Fruit fly (Drosophila melanogaster) whole organism, embryonic: Measurements from ENCODE around the gene CG32188.

Experiments
- Abd-B ChIP-seq: fragments of 200-800 bp; sonication (Bioruptor generic); optimal IDR thresholded peaks from 2 replicates; lab custom pipeline; 2018; ENCODE audit warnings: missing biosample characterization, mild to moderate bottlenecking, missing genetic modification characterization, moderate library complexity
- Adf1 ChIP-seq: fragments of 200-800 bp; sonication (Bioruptor generic); IDR thresholded peaks from 2 replicates; pipeline ENCODE4 v1.3.6; 2022; ENCODE audit warnings: missing biosample characterization, missing genetic modification characterization
- Blimp-1 ChIP-seq: fragments of 200-800 bp; sonication (Bioruptor generic); optimal IDR thresholded peaks from 3 replicates; lab custom pipeline; 2018; ENCODE audit warnings: missing biosample characterization, missing genetic modification characterization, mild to moderate bottlenecking, moderate library complexity, missing genetic modification reagents
- CG11085 ChIP-seq: fragments of 200-800 bp; sonication (Bioruptor generic); IDR thresholded peaks from 2 replicates; pipeline ENCODE4 v1.3.6; 2022; ENCODE audit warnings: missing biosample characterization, missing genetic modification characterization
- CG11456 ChIP-seq: fragments of 200-800 bp; sonication (Bioruptor generic); IDR thresholded peaks from 3 replicates; pipeline ENCODE4 v1.3.6; 2022; ENCODE audit warnings: missing biosample characterization, missing genetic modification characterization
- CG11560 ChIP-seq: fragments of 200-800 bp; sonication (Bioruptor generic); IDR thresholded peaks from 3 replicates; pipeline ENCODE4 v1.3.6; 2022; ENCODE audit warnings: missing biosample characterization, missing genetic modification characterization
- CG12236 ChIP-seq: fragments of 200-800 bp; sonication (Bioruptor generic); optimal IDR thresholded peaks from 2 replicates; lab custom pipeline; 2016; ENCODE audit warnings: missing biosample characterization, missing genetic modification characterization
- CG14014 ChIP-seq: fragments of 200-800 bp; sonication (Bioruptor generic); IDR thresholded peaks from 2 replicates; pipeline ENCODE4 v1.3.6; 2022; ENCODE audit warnings: missing biosample characterization, missing genetic modification characterization
- CG17186 ChIP-seq: fragments of 200-800 bp; sonication (Bioruptor generic); optimal IDR thresholded peaks from 3 replicates; lab custom pipeline; 2017; ENCODE audit warnings: missing biosample characterization, missing genetic modification reagents, missing genetic modification characterization
- CG17612 ChIP-seq: fragments of 200-800 bp; sonication (Bioruptor generic); IDR thresholded peaks from 2 replicates; pipeline ENCODE4 v1.3.6; 2022; ENCODE audit warnings: missing biosample characterization, missing genetic modification characterization
- CG17912 ChIP-seq: fragments of 200-800 bp; sonication (Bioruptor generic); optimal IDR thresholded peaks from 2 replicates; lab custom pipeline; 2018; ENCODE audit warnings: missing biosample characterization, mild to moderate bottlenecking, missing genetic modification characterization
- CG32532 ChIP-seq: fragments of 200-800 bp; sonication (Bioruptor generic); IDR thresholded peaks from 2 replicates; pipeline ENCODE4 v1.3.6; 2022; ENCODE audit warnings: missing biosample characterization, missing genetic modification characterization
- CG34224 ChIP-seq: fragments of 200-800 bp; sonication (Bioruptor generic); IDR thresholded peaks from 3 replicates; pipeline ENCODE4 v1.3.6; 2022; ENCODE audit warnings: missing biosample characterization, missing genetic modification characterization; ENCODE audit not compliant: partially characterized antibody
- CG6654 ChIP-seq: fragments of 200-800 bp; sonication (Bioruptor generic); optimal IDR thresholded peaks from 2 replicates; lab custom pipeline; 2017; ENCODE audit warnings: missing biosample characterization, mild to moderate bottlenecking, missing genetic modification characterization
- CG6689 ChIP-seq: fragments of 200-800 bp; sonication (Bioruptor generic); IDR thresholded peaks from 2 replicates; pipeline ENCODE4 v1.3.6; 2022; ENCODE audit warnings: missing biosample characterization, missing genetic modification characterization
- CG7556 ChIP-seq: fragments of 200-800 bp; sonication (Bioruptor generic); optimal IDR thresholded peaks from 2 replicates; lab custom pipeline; 2017; ENCODE audit warnings: missing biosample characterization, mild to moderate bottlenecking, missing genetic modification characterization
- CG7839 ChIP-seq: fragments of 200-800 bp; sonication (Bioruptor generic); optimal IDR thresholded peaks from 3 replicates; lab custom pipeline; 2018; ENCODE audit warnings: missing biosample characterization, mild to moderate bottlenecking, missing genetic modification characterization, moderate library complexity
- CG7963 ChIP-seq: fragments of 200-800 bp; sonication (Bioruptor generic); IDR thresholded peaks from 3 replicates; pipeline ENCODE4 v1.3.6; 2022; ENCODE audit warnings: missing biosample characterization, missing genetic modification characterization; ENCODE audit not compliant: partially characterized antibody
- CG8281 ChIP-seq: fragments of 200-800 bp; sonication (Bioruptor generic); optimal IDR thresholded peaks from 2 replicates; lab custom pipeline; 2018; ENCODE audit warnings: missing biosample characterization, mild to moderate bottlenecking, missing genetic modification characterization, moderate library complexity
- CG9932 ChIP-seq: fragments of 200-800 bp; sonication (Bioruptor generic); IDR thresholded peaks from 2 replicates; pipeline ENCODE4 v1.3.6; 2022; ENCODE audit warnings: missing biosample characterization, missing genetic modification characterization
- CHES-1-like ChIP-seq: fragments of 200-800 bp; sonication (Bioruptor generic); optimal IDR thresholded peaks from 2 replicates; lab custom pipeline; 2016; ENCODE audit warnings: missing biosample characterization, missing genetic modification characterization
- Drgx ChIP-seq: fragments of 200-800 bp; sonication (Bioruptor generic); IDR thresholded peaks from 2 replicates; pipeline ENCODE4 v1.3.6; 2022; ENCODE audit warnings: missing biosample characterization, missing genetic modification characterization
- E2f2 ChIP-seq: fragments of 200-800 bp; sonication (Bioruptor generic); IDR thresholded peaks from 2 replicates; pipeline ENCODE4 v1.3.6; 2022; ENCODE audit warnings: missing biosample characterization, missing genetic modification characterization
- Gug ChIP-seq: fragments of 200-800 bp; sonication (Bioruptor generic); IDR thresholded peaks from 4 replicates; pipeline ENCODE4 v1.3.6; 2022; ENCODE audit warnings: missing biosample characterization, missing genetic modification characterization
- HLH3B ChIP-seq: fragments of 200-800 bp; sonication (Bioruptor generic); IDR thresholded peaks from 2 replicates; pipeline ENCODE4 v1.3.6; 2022; ENCODE audit warnings: missing biosample characterization, missing genetic modification characterization
- HmgD ChIP-seq: fragments of 200-800 bp; sonication (Bioruptor generic); optimal IDR thresholded peaks from 3 replicates; lab custom pipeline; 2016; ENCODE audit warnings: missing biosample characterization, missing genetic modification characterization
- Hmx ChIP-seq: fragments of 200-800 bp; sonication (Bioruptor generic); optimal IDR thresholded peaks from 2 replicates; lab custom pipeline; 2016; ENCODE audit warnings: missing biosample characterization, missing genetic modification characterization
- Hr3 ChIP-seq: fragments of 200-800 bp; sonication (Bioruptor generic); optimal IDR thresholded peaks from 3 replicates; lab custom pipeline; 2016; ENCODE audit warnings: missing biosample characterization, missing genetic modification characterization
- Jarid2 ChIP-seq: fragments of 200-800 bp; sonication (Bioruptor generic); optimal IDR thresholded peaks from 3 replicates; lab custom pipeline; 2017; ENCODE audit warnings: mild to moderate bottlenecking, missing biosample characterization, missing genetic modification reagents, missing genetic modification characterization
- Lim3 ChIP-seq: fragments of 200-800 bp; sonication (Bioruptor generic); IDR thresholded peaks from 2 replicates; pipeline ENCODE4 v1.3.6; 2022; ENCODE audit warnings: missing biosample characterization, missing genetic modification characterization
- Med ChIP-seq: fragments of 200-800 bp; sonication (Bioruptor generic); peaks from one replicate; lab custom pipeline; 2016; ENCODE audit warnings: missing biosample characterization, missing genetic modification characterization, mild to moderate bottlenecking, inconsistent platforms, moderate library complexity
- NC2β ChIP-seq: fragments of 200-800 bp; sonication (Bioruptor generic); optimal IDR thresholded peaks from 2 replicates; lab custom pipeline; 2016; ENCODE audit warnings: missing biosample characterization, missing genetic modification characterization
- NK7.1 ChIP-seq: fragments of 200-800 bp; sonication (Bioruptor generic); optimal IDR thresholded peaks from 3 replicates; lab custom pipeline; 2016; ENCODE audit warnings: missing biosample characterization, missing genetic modification characterization
- ab ChIP-seq: fragments of 200-800 bp; sonication (Bioruptor generic); optimal IDR thresholded peaks from 2 replicates; lab custom pipeline; 2016; ENCODE audit warnings: missing biosample characterization, missing genetic modification characterization
- ac ChIP-seq: fragments of 200-800 bp; sonication (Bioruptor generic); optimal IDR thresholded peaks from 3 replicates; lab custom pipeline; 2017; ENCODE audit warnings: missing biosample characterization, mild to moderate bottlenecking, missing genetic modification characterization
- ato ChIP-seq: fragments of 200-800 bp; sonication (Bioruptor generic); IDR thresholded peaks from 2 replicates; pipeline ENCODE4 v1.3.6; 2022; ENCODE audit warnings: missing biosample characterization, missing genetic modification characterization; ENCODE audit not compliant: partially characterized antibody
- da ChIP-seq: fragments of 200-800 bp; sonication (Bioruptor generic); optimal IDR thresholded peaks from 2 replicates; lab custom pipeline; 2016; ENCODE audit warnings: missing biosample characterization, missing genetic modification characterization
- dati ChIP-seq: fragments of 200-800 bp; sonication (Bioruptor generic); IDR thresholded peaks from 2 replicates; pipeline ENCODE4 v1.3.6; 2022; ENCODE audit warnings: missing biosample characterization, missing genetic modification characterization
- dysf ChIP-seq: fragments of 200-800 bp; sonication (Bioruptor generic); IDR thresholded peaks from 3 replicates; pipeline ENCODE4 v1.3.6; 2022; ENCODE audit warnings: missing biosample characterization, missing genetic modification characterization
- fd3F ChIP-seq: fragments of 200-800 bp; sonication (Bioruptor generic); optimal IDR thresholded peaks from 2 replicates; lab custom pipeline; 2018; ENCODE audit warnings: missing biosample characterization, mild to moderate bottlenecking, missing genetic modification characterization, moderate library complexity
- gcm ChIP-seq: fragments of 200-800 bp; sonication (Bioruptor generic); optimal IDR thresholded peaks from 2 replicates; lab custom pipeline; 2019; ENCODE audit warnings: missing biosample characterization, mild to moderate bottlenecking, missing genetic modification characterization, moderate library complexity
- her ChIP-seq: fragments of 200-800 bp; sonication (Bioruptor generic); optimal IDR thresholded peaks from 2 replicates; lab custom pipeline; 2016; ENCODE audit warnings: missing biosample characterization, missing genetic modification characterization
- jumu ChIP-seq: fragments of 200-800 bp; sonication (Bioruptor generic); optimal IDR thresholded peaks from 3 replicates; lab custom pipeline; 2016; ENCODE audit warnings: missing biosample characterization, missing genetic modification characterization
- mirr ChIP-seq: fragments of 200-800 bp; sonication (Bioruptor generic); optimal IDR thresholded peaks from 3 replicates; lab custom pipeline; 2018; ENCODE audit warnings: missing biosample characterization, mild to moderate bottlenecking, missing genetic modification characterization
- pnt ChIP-seq: fragments of 200-800 bp; sonication (Bioruptor generic); optimal IDR thresholded peaks from 3 replicates; lab custom pipeline; 2016; ENCODE audit warnings: missing biosample characterization, missing genetic modification characterization
- pzg ChIP-seq: fragments of 200-800 bp; sonication (Bioruptor generic); optimal IDR thresholded peaks from 3 replicates; lab custom pipeline; 2018; ENCODE audit warnings: missing biosample characterization, mild to moderate bottlenecking, missing genetic modification characterization, moderate library complexity
- ro ChIP-seq: fragments of 200-800 bp; sonication (Bioruptor generic); IDR thresholded peaks from 2 replicates; pipeline ENCODE4 v1.3.6; 2022; ENCODE audit warnings: missing biosample characterization, missing genetic modification characterization
- sens ChIP-seq: fragments of 200-800 bp; sonication (Bioruptor generic); peaks from one replicate; lab custom pipeline; 2016; ENCODE audit warnings: missing biosample characterization, missing genetic modification characterization
- shn ChIP-seq: fragments of 200-800 bp; sonication (Bioruptor generic); optimal IDR thresholded peaks from 3 replicates; lab custom pipeline; 2016; ENCODE audit warnings: missing biosample characterization, missing genetic modification characterization
- sr ChIP-seq: fragments of 200-800 bp; sonication (Bioruptor generic); IDR thresholded peaks from 3 replicates; pipeline ENCODE4 v1.3.6; 2022; ENCODE audit warnings: missing biosample characterization, missing genetic modification characterization
- tx ChIP-seq: fragments of 200-800 bp; sonication (Bioruptor generic); optimal IDR thresholded peaks from 2 replicates; lab custom pipeline; 2016; ENCODE audit warnings: missing biosample characterization, missing genetic modification characterization
- z ChIP-seq: fragments of 200-800 bp; sonication (Bioruptor generic); IDR thresholded peaks from 3 replicates; pipeline ENCODE4 v1.3.6; 2022; ENCODE audit warnings: missing biosample characterization, missing genetic modification characterization
- zfh2 ChIP-seq: fragments of 200-800 bp; sonication (Bioruptor generic); optimal IDR thresholded peaks from 2 replicates; lab custom pipeline; 2016; ENCODE audit warnings: missing biosample characterization, missing genetic modification characterization

Gene CG32188

DNA sequence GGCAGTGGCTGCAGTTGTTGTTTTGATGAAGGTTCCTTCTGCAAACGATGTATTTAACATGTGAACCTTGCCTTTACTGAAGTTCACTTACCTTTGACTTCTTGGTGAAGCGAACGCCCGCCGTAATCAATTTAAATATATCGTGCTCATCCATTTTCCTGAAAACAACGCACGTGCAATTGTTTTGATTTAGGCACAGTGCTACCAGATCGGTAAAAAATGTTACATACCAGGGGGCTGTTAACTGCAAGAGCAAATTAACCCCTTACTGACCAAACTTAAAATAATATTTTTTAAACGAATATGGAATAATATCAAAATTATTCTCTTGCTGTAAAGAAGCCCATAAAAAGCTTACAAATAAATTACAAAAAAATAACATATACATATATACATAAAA is 28.9 kb downstream of the CG32188 start, which contains the start of gene ais (continued):
- TF ChIP-seq fd3F (GFP tag; lab: Kevin White, UChicago) (no peak), CG7839 (peak; percentile 14), Abd-B (GFP tag; lab: Kevin White, UChicago) (peak; percentile 7), ab (GFP tag; lab: Kevin White, UChicago) (no peak), Jarid2 (no peak), her (GFP tag; lab: Kevin White, UChicago) (no peak), HLH3B (no peak), mirr (GFP tag; lab: Kevin White, UChicago) (no peak), CG14014 (GFP tag; lab: Robert Waterston, UW) (peak; percentile 24; the same call in 1 of the 2 replicates), ato (GFP tag; lab: Robert Waterston, UW) (no peak), Gug (GFP tag; lab: Robert Waterston, UW) (no peak), jumu (GFP tag; lab: Kevin White, UChicago) (no peak), shn (no peak), gcm (GFP tag; lab: Kevin White, UChicago) (no peak), sr (no peak), CG7556 (no peak), CG34224 (GFP tag; lab: Robert Waterston, UW) (no peak), E2f2 (GFP tag; lab: Robert Waterston, UW) (peak; percentile 51), CG11456 (GFP tag; lab: Robert Waterston, UW) (no peak), CG6654 (GFP tag; lab: Kevin White, UChicago) (no peak), tx (GFP tag; lab: Kevin White, UChicago) (no peak), CG9932 (GFP tag; lab: Robert Waterston, UW) (peak; percentile 62), da (GFP tag; lab: Kevin White, UChicago) (no peak), CHES-1-like (GFP tag; lab: Kevin White, UChicago) (no peak), HmgD (GFP tag; lab: Kevin White, UChicago) (no peak), sens (peak; percentile 61), Lim3 (GFP tag; lab: Robert Waterston, UW) (no peak), Drgx (GFP tag; lab: Robert Waterston, UW) (no peak), z (GFP tag; lab: Robert Waterston, UW) (no peak), Hmx (GFP tag; lab: Kevin White, UChicago) (no peak), NK7.1 (GFP tag; lab: Kevin White, UChicago) (no peak), Hr3 (GFP tag; lab: Kevin White, UChicago) (no peak), CG6689 (GFP tag; lab: Robert Waterston, UW) (no peak), dysf (no peak), CG7963 (no peak), pnt (GFP tag; lab: Kevin White, UChicago) (no peak), CG8281 (tag; lab: Kevin White, UChicago) (no peak), CG12236 (GFP tag; lab: Kevin White, UChicago) (no peak), CG11560 (tag; lab: Robert Waterston, UW) (no peak), Blimp-1 (GFP tag; lab: Kevin White, UChicago) (no peak), dati (no peak), CG17912 (no peak), Med (GFP tag; lab: Kevin White, UChicago) (peak; percentile 69), pzg (peak; percentile 38), CG32532 (GFP tag; lab: Robert Waterston, UW) (no peak), ac (GFP tag; lab: Kevin White, UChicago) (no peak), NC2β (GFP tag; lab: Kevin White, UChicago) (no peak), CG11085 (GFP tag; lab: Robert Waterston, UW) (no peak), CG17186 (GFP tag; lab: Kevin White, UChicago) (no peak), zfh2 (GFP tag; lab: Kevin White, UChicago) (peak; percentile 11), Adf1 (no peak), ro (no peak), CG17612 (no peak)
